Fruit fly (Drosophila melanogaster) whole organism, wandering third instar larva: ENCODE results near the gene ERp44.

ENCODE experiments used
- Abd-B ChIP-seq: fragments of >200 bp; optimal IDR thresholded peaks from 2 replicates; lab custom pipeline; 2017; ENCODE audit warnings: missing biosample characterization, missing genetic modification characterization
- CG32264 ChIP-seq: fragments of 200-800 bp; sonication (Bioruptor generic); optimal IDR thresholded peaks from 2 replicates; lab custom pipeline; 2016; ENCODE audit warnings: missing biosample characterization, missing genetic modification characterization
- CG9705 ChIP-seq: fragments of 200-800 bp; sonication (Bioruptor generic); optimal IDR thresholded peaks from 2 replicates; lab custom pipeline; 2018; ENCODE audit warnings: missing biosample characterization, mild to moderate bottlenecking, missing genetic modification characterization
- CrebA ChIP-seq: fragments of 200-800 bp; sonication (Bioruptor generic); optimal IDR thresholded peaks from 2 replicates; lab custom pipeline; 2016; ENCODE audit warnings: missing biosample characterization, mild to moderate bottlenecking, missing genetic modification characterization, borderline replicate concordance
- Dfd ChIP-seq: fragments of >200 bp; optimal IDR thresholded peaks from 2 replicates; lab custom pipeline; 2017; ENCODE audit warnings: missing biosample characterization, missing genetic modification characterization
- Dif ChIP-seq: fragments of 200-275, 200-300 bp; sonication (Bioruptor generic); optimal IDR thresholded peaks from 2 replicates; lab custom pipeline; 2018; ENCODE audit warnings: missing biosample characterization, missing genetic modification characterization; ENCODE audit not compliant: partially characterized antibody
- GATAd ChIP-seq: sonication (Bioruptor generic); optimal IDR thresholded peaks from 2 replicates; lab custom pipeline; 2016; ENCODE audit warnings: missing biosample characterization, missing genetic modification characterization
- HLH106 ChIP-seq: fragments of 200-800 bp; optimal IDR thresholded peaks from 3 replicates; lab custom pipeline; 2019; ENCODE audit warnings: missing biosample characterization, mild to moderate bottlenecking, missing genetic modification characterization, moderate library complexity
- Hnf4 ChIP-seq: fragments of 200-800 bp; sonication (Bioruptor generic); optimal IDR thresholded peaks from 2 replicates; lab custom pipeline; 2016; ENCODE audit warnings: missing biosample characterization, mild to moderate bottlenecking, missing genetic modification characterization
- Hr78 ChIP-seq: fragments of >200 bp; optimal IDR thresholded peaks from 2 replicates; lab custom pipeline; 2017; ENCODE audit warnings: missing biosample characterization, missing genetic modification characterization
- Hr83 ChIP-seq: fragments of 200-300 bp; sonication (Bioruptor generic); optimal IDR thresholded peaks from 2 replicates; lab custom pipeline; 2016; ENCODE audit warnings: missing biosample characterization, mild to moderate bottlenecking, missing genetic modification characterization, moderate library complexity; ENCODE audit not compliant: poor library complexity, severe bottlenecking
- Jra ChIP-seq: sonication (Bioruptor generic); optimal IDR thresholded peaks from 2 replicates; lab custom pipeline; 2016; ENCODE audit warnings: missing biosample characterization, missing genetic modification characterization
- Mio ChIP-seq: sonication (Bioruptor generic); optimal IDR thresholded peaks from 2 replicates; lab custom pipeline; 2016; ENCODE audit warnings: missing biosample characterization, missing genetic modification characterization
- Myc ChIP-seq: fragments of >200 bp; optimal IDR thresholded peaks from 2 replicates; lab custom pipeline; 2017
- N ChIP-seq: fragments of >200 bp; optimal IDR thresholded peaks from 2 replicates; lab custom pipeline; 2018; ENCODE audit warnings: missing biosample characterization, missing external identifiers, missing genetic modification characterization
- OdsH ChIP-seq: fragments of 200-800 bp; sonication (Bioruptor generic); optimal IDR thresholded peaks from 2 replicates; lab custom pipeline; 2016; ENCODE audit warnings: missing biosample characterization, mild to moderate bottlenecking, missing genetic modification characterization
- Rel ChIP-seq, 2 experiments: fragments of 200-800 bp; sonication (Bioruptor generic) in 1 of 2; optimal IDR thresholded peaks; 2 replicates in 1 of 2; 3 replicates in 1 of 2; lab custom pipeline; 2016 to 2019; ENCODE audit warnings: mild to moderate bottlenecking in 2 of 2, missing biosample characterization in 2 of 2, missing genetic modification characterization in 2 of 2, moderate library complexity in 1 of 2
- Sp1 ChIP-seq: fragments of 200-800 bp; sonication (Bioruptor generic); optimal IDR thresholded peaks from 3 replicates; lab custom pipeline; 2019; ENCODE audit warnings: missing biosample characterization, mild to moderate bottlenecking, missing genetic modification characterization, moderate library complexity
- Vsx2 ChIP-seq: fragments of 200-300, 225-300 bp; sonication (Bioruptor generic); optimal IDR thresholded peaks from 2 replicates; lab custom pipeline; 2018; ENCODE audit warnings: missing biosample characterization, missing genetic modification characterization; ENCODE audit not compliant: partially characterized antibody
- br ChIP-seq: fragments of 200-800 bp; sonication (Bioruptor generic); optimal IDR thresholded peaks from 2 replicates; lab custom pipeline; 2016; ENCODE audit warnings: missing biosample characterization, missing genetic modification characterization
- brk ChIP-seq: fragments of 200-800 bp; sonication (Bioruptor generic); optimal IDR thresholded peaks from 2 replicates; lab custom pipeline; 2016; ENCODE audit warnings: missing biosample characterization, mild to moderate bottlenecking, missing genetic modification characterization
- dmrt93B ChIP-seq: fragments of 200-800 bp; sonication (Bioruptor generic); optimal IDR thresholded peaks from 2 replicates; lab custom pipeline; 2018; ENCODE audit warnings: missing biosample characterization, mild to moderate bottlenecking, missing genetic modification characterization
- dsf ChIP-seq: sonication (Bioruptor generic); optimal IDR thresholded peaks from 2 replicates; lab custom pipeline; 2016; ENCODE audit warnings: missing biosample characterization, missing genetic modification characterization, borderline replicate concordance
- ey ChIP-seq: fragments of 200-800 bp; sonication (Bioruptor generic); optimal IDR thresholded peaks from 2 replicates; lab custom pipeline; 2016; ENCODE audit warnings: missing biosample characterization, missing genetic modification characterization
- foxo ChIP-seq, 2 experiments: fragments of 200-800 bp; sonication (Bioruptor generic); optimal IDR thresholded peaks; 2 replicates in 1 of 2; 3 replicates in 1 of 2; lab custom pipeline; 2016 to 2017; ENCODE audit warnings: missing biosample characterization in 2 of 2, missing genetic modification characterization in 2 of 2
- fru ChIP-seq: fragments of 200-800 bp; sonication (Bioruptor generic); optimal IDR thresholded peaks from 3 replicates; lab custom pipeline; 2016; ENCODE audit warnings: missing biosample characterization, mild to moderate bottlenecking, missing genetic modification characterization
- h ChIP-seq: fragments of 200-800 bp; sonication (Bioruptor generic); optimal IDR thresholded peaks from 3 replicates; lab custom pipeline; 2016; ENCODE audit warnings: missing biosample characterization, mild to moderate bottlenecking, missing genetic modification characterization
- jim ChIP-seq: fragments of 175-275, 200-325 bp; sonication (Bioruptor generic); optimal IDR thresholded peaks from 2 replicates; lab custom pipeline; 2016; ENCODE audit warnings: missing biosample characterization, mild to moderate bottlenecking, missing genetic modification characterization
- lola ChIP-seq: fragments of >200 bp; optimal IDR thresholded peaks from 2 replicates; lab custom pipeline; 2017; ENCODE audit warnings: missing biosample characterization, missing genetic modification characterization
- pan ChIP-seq: fragments of >200 bp; optimal IDR thresholded peaks from 2 replicates; lab custom pipeline; 2017
- psq ChIP-seq: fragments of 200-800 bp; sonication (Bioruptor generic); optimal IDR thresholded peaks from 3 replicates; lab custom pipeline; 2017; ENCODE audit warnings: missing biosample characterization, mild to moderate bottlenecking, missing genetic modification characterization, moderate library complexity
- rgr ChIP-seq: fragments of 200-800 bp; sonication (Bioruptor generic); optimal IDR thresholded peaks from 3 replicates; lab custom pipeline; 2016; ENCODE audit warnings: missing biosample characterization, mild to moderate bottlenecking, missing genetic modification characterization
- sage ChIP-seq: fragments of 200-800 bp; sonication (Bioruptor generic); optimal IDR thresholded peaks from 2 replicates; lab custom pipeline; 2016; ENCODE audit warnings: missing biosample characterization, mild to moderate bottlenecking, missing genetic modification characterization
- sv ChIP-seq: fragments of 200-800 bp; sonication (Bioruptor generic); optimal IDR thresholded peaks from 3 replicates; lab custom pipeline; 2016; ENCODE audit warnings: missing biosample characterization, missing genetic modification characterization
- tai ChIP-seq: sonication (Bioruptor generic); optimal IDR thresholded peaks from 2 replicates; lab custom pipeline; 2016; ENCODE audit warnings: missing biosample characterization, missing genetic modification characterization
- usp ChIP-seq: fragments of >200 bp; optimal IDR thresholded peaks from 2 replicates; lab custom pipeline; 2017; ENCODE audit warnings: missing biosample characterization, missing genetic modification characterization
- woc ChIP-seq: sonication (Bioruptor generic); optimal IDR thresholded peaks from 2 replicates; lab custom pipeline; 2016; ENCODE audit warnings: missing biosample characterization, mild to moderate bottlenecking, missing genetic modification characterization

Gene ERp44

dm6 chrX:16275854-16276338 lies 21.6 kb downstream of the ERp44 start, which contains the start of the genes kat80 and Prosalpha4:
kat80 (minus strand) TSS chrX:16276180.
Prosalpha4 (plus strand) TSS chrX:16276270.
- TF ChIP-seq dmrt93B (GFP tag; lab: Kevin White, UChicago) (no peak), Sp1 (GFP tag; lab: Kevin White, UChicago) (peak; percentile 36), psq (GFP tag; lab: Kevin White, UChicago) (peak; percentile 21), CG9705 (GFP tag; lab: Kevin White, UChicago) (no peak), jim (GFP tag; lab: Kevin White, UChicago) (no peak), Mio (GFP tag; lab: Kevin White, UChicago) (no peak), woc (peak; percentile 23), HLH106 (peak; percentile 57), fru (GFP tag; lab: Kevin White, UChicago) (peak; percentile 29), Myc (lab: Kevin White, UChicago) (peak; percentile 1), rgr (GFP tag; lab: Kevin White, UChicago) (no peak), usp (no peak), N (GFP tag; lab: Kevin White, UChicago) (no peak), Vsx2 (GFP tag; lab: Kevin White, UChicago) (no peak), dsf (no peak), brk (GFP tag; lab: Kevin White, UChicago) (no peak), OdsH (GFP tag; lab: Kevin White, UChicago) (no peak), Hnf4 (peak; percentile 1), Abd-B (GFP tag; lab: Kevin White, UChicago) (no peak), sv (GFP tag; lab: Kevin White, UChicago) (peak; percentile 10), tai (GFP tag; lab: Kevin White, UChicago) (no peak), lola (GFP tag; lab: Kevin White, UChicago) (no peak), pan (lab: Kevin White, UChicago) (no peak), foxo (GFP tag; optimal IDR thresholded peaks at IDR 0.05; lab: Kevin White, UChicago) (peak in 1 of 2 experiments; percentile 75), Hr78 (GFP tag; lab: Kevin White, UChicago) (no peak), CG32264 (GFP tag; lab: Kevin White, UChicago) (no peak), Dif (no peak), Rel (GFP tag; optimal IDR thresholded peaks at IDR 0.05; lab: Kevin White, UChicago) (no peak), Rel (tag; optimal IDR thresholded peaks at IDR 0.05; lab: Kevin White, UChicago) (no peak), CrebA (GFP tag; lab: Kevin White, UChicago) (no peak), Hr83 (no peak), Dfd (GFP tag; lab: Kevin White, UChicago) (no peak), sage (GFP tag; lab: Kevin White, UChicago) (no peak)

DNA sequence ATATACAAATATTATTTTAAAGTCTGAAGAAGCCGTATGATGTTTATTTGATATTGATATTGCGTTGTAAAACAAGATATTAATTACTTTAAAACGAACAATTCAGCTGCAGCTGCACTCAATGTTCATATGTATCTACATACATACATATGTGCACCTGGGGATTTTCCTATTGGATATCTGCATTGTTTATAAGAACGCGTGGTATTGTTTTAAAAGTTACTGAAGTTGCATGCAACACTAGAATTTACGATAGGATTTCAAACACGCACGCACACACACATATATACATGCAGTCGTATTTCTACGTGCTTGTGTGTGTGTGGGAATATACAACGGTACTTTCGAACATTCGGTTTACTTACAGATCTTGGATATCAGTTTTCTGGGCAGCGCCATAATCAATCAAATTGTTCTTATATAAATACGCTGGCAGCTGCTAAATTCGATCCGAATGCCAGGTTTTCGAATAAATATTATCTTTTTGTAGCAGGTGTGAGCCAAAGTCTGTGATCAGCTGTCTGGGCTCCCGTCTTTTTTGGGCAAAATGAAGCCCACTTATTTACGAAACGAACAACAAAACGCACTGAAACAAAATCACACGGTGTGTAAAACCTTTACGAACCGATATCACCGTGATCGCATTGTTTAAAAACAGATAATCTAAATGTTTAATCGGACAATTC lies 22.2 kb downstream of the ERp44 start:
- TF ChIP-seq lola (GFP tag; lab: Kevin White, UChicago), result no peak
- no peak for TF ChIP-seq rgr (GFP tag; lab: Kevin White, UChicago)
- TF ChIP-seq Hr78 (GFP tag; lab: Kevin White, UChicago), result no peak
- TF ChIP-seq CG9705 (GFP tag; lab: Kevin White, UChicago), result no peak
- no peak for TF ChIP-seq pan (lab: Kevin White, UChicago)
- TF ChIP-seq Vsx2 (GFP tag; lab: Kevin White, UChicago), result no peak
- no peak for TF ChIP-seq CG32264 (GFP tag; lab: Kevin White, UChicago)
- no peak for TF ChIP-seq h (GFP tag; lab: Kevin White, UChicago)
- no peak for TF ChIP-seq psq (GFP tag; lab: Kevin White, UChicago)
- TF ChIP-seq usp, result no peak
- no peak for TF ChIP-seq CrebA (GFP tag; lab: Kevin White, UChicago)
- TF ChIP-seq Mio (GFP tag; lab: Kevin White, UChicago), result no peak
- no peak for TF ChIP-seq dmrt93B (GFP tag; lab: Kevin White, UChicago)
- TF ChIP-seq sage (GFP tag; lab: Kevin White, UChicago), result no peak
- no peak for TF ChIP-seq fru (GFP tag; lab: Kevin White, UChicago)
- TF ChIP-seq Abd-B (GFP tag; lab: Kevin White, UChicago), result no peak
- no peak for TF ChIP-seq Myc (lab: Kevin White, UChicago)
- no peak for TF ChIP-seq Hr83
- TF ChIP-seq Rel (GFP tag; optimal IDR thresholded peaks at IDR 0.05; lab: Kevin White, UChicago), result no peak
- no peak for TF ChIP-seq Rel (tag; optimal IDR thresholded peaks at IDR 0.05; lab: Kevin White, UChicago)

dm6 chrX:16270795-16271194 lies 26.7 kb downstream of the ERp44 start, which contains the start of gene Mfe2:
Mfe2 (plus strand) TSS chrX:16270951.
- TF ChIP-seq br (GFP tag; lab: Kevin White, UChicago) (peak; percentile 40), psq (GFP tag; lab: Kevin White, UChicago) (peak; percentile 35), GATAd (GFP tag; lab: Kevin White, UChicago) (no peak), OdsH (GFP tag; lab: Kevin White, UChicago) (peak; percentile 30), Hr83 (peak; percentile 66), ey (GFP tag; lab: Kevin White, UChicago) (peak; percentile 23), brk (GFP tag; lab: Kevin White, UChicago) (no peak), dsf (no peak), sage (GFP tag; lab: Kevin White, UChicago) (no peak), fru (GFP tag; lab: Kevin White, UChicago) (peak; percentile 39), Dif (no peak), Rel (GFP tag; optimal IDR thresholded peaks at IDR 0.05; lab: Kevin White, UChicago) (no peak), Rel (tag; optimal IDR thresholded peaks at IDR 0.05; lab: Kevin White, UChicago) (peak; percentile 56), Myc (lab: Kevin White, UChicago) (peak; percentile 44), h (GFP tag; lab: Kevin White, UChicago) (peak; percentile 64), HLH106 (peak; percentile 43), foxo (GFP tag; optimal IDR thresholded peaks at IDR 0.05; lab: Kevin White, UChicago) (peak in 1 of 2 experiments; percentile 67), sv (GFP tag; lab: Kevin White, UChicago) (peak; percentile 19), Sp1 (GFP tag; lab: Kevin White, UChicago) (peak; percentile 43), rgr (GFP tag; lab: Kevin White, UChicago) (peak; percentile 66), CG9705 (GFP tag; lab: Kevin White, UChicago) (peak; percentile 37), Hnf4 (peak; percentile 88), Jra (GFP tag; lab: Kevin White, UChicago) (peak; percentile 31)
